Worm (Caenorhabditis elegans) whole organism, early embryonic: ENCODE measurements around the gene F07E5.12.

ENCODE experiments used
- F13C5.2 ChIP-seq: sonication (generic microtip); optimal IDR thresholded peaks from 2 replicates; lab custom pipeline; 2017; ENCODE audit warnings: mild to moderate bottlenecking, missing genetic modification characterization, inconsistent platforms, missing compliant biosample characterization
- aly-1 ChIP-seq: sonication (generic microtip); optimal IDR thresholded peaks from 2 replicates; lab custom pipeline; 2016; ENCODE audit warnings: missing genetic modification characterization, missing compliant biosample characterization
- ama-1 ChIP-seq: fragments of 150-350 bp; optimal IDR thresholded peaks from 2 replicates; lab custom pipeline; 2014
- ceh-36 ChIP-seq: sonication (generic microtip); optimal IDR thresholded peaks from 2 replicates; lab custom pipeline; 2016; ENCODE audit warnings: missing genetic modification characterization, inconsistent platforms, missing compliant biosample characterization
- ets-7 ChIP-seq: sonication (generic microtip); optimal IDR thresholded peaks from 2 replicates; lab custom pipeline; 2016; ENCODE audit warnings: missing genotype, missing genetic modification characterization, missing compliant biosample characterization
- pes-1 ChIP-seq: fragments of 200-800 bp; sonication (Bioruptor generic); IDR thresholded peaks from 2 replicates; pipeline ENCODE4 v1.3.6; 2022; ENCODE audit warnings: missing genetic modification reagents, missing genetic modification characterization, missing compliant biosample characterization
- tbx-37 ChIP-seq: fragments of 200-800 bp; sonication (Bioruptor generic); conservative IDR thresholded peaks from 2 replicates; pipeline ENCODE4 v1.3.6; 2022; ENCODE audit warnings: missing genetic modification reagents, missing genetic modification characterization, missing compliant biosample characterization
- tra-4 ChIP-seq: sonication (generic microtip); optimal IDR thresholded peaks from 2 replicates; lab custom pipeline; 2017; ENCODE audit warnings: missing genetic modification characterization, missing compliant biosample characterization

DNA sequence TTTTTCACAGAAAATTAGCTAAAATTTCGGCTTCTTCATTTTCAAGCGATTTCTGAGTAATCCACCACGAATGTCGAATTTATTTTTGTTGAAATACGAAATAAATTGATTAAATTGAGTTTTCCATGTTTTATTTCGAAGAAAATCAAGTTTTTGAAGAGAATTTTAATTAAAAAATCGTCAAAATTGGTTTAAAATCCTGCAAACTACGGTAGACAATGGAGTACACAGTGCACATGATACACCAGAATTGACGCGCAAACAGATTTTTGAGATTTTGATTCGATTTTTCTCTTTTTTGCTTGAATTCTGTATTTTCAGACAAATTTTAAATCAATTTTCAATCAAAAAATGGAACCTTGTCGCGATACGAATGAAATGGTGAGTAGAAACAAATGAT is 34.5 kb upstream of the F07E5.12 start, which contains the start of gene F59H6.14:
- TF ChIP-seq ama-1 (lab: Kevin White, UChicago) (no peak), aly-1 (tag; lab: Kevin White, UChicago) (no peak), tbx-37 (GFP tag; lab: Robert Waterston, UW) (no peak), ceh-36 (no peak), F13C5.2 (no peak), tra-4 (tag; lab: Kevin White, UChicago) (no peak), ets-7 (no peak), pes-1 (GFP tag; lab: Robert Waterston, UW) (no peak)
